Fruit fly (Drosophila melanogaster): ENCODE results near the gene CG5885.

The CG5885 gene

DNA sequence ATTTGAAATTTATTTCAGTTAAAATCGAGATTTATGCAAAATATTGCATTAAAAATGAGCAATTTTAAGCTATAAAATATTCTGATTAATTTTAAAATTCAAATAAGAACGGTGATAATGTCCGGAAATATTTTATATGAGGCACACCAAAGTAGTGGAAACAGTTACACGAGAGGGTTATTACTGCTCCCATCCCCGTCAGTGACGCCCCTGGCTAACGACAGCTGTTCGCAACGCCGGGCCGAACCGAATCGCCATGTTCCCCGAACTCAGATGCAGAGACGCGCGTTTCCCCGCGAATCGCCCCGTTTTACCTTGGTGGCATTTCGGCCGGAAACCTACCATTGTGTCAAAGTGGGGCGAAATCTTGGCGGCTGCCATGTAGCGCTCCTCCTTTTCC is 6.3 kb downstream of the CG5885 start (continued):
- TF ChIP-seq pan (optimal IDR thresholded peaks at IDR 0.05) (no peak), pan (GFP tag; optimal IDR thresholded peaks at IDR 0.05 in 1 of 2, IDR thresholded peaks at IDR 0.05 in 1 of 2) (peak in 1 of 2 experiments; percentile 64), Ptx1 (GFP tag; IDR thresholded peaks at IDR 0.05) (peak; percentile 50), CG11695 (GFP tag; IDR thresholded peaks at IDR 0.05) (peak; percentile 45; the same call in 1 of the 3 replicates), slbo (GFP tag; IDR thresholded peaks at IDR 0.05) (peak; percentile 74), ab (GFP tag; optimal IDR thresholded peaks at IDR 0.05) (no peak), bowl (GFP tag; IDR thresholded peaks at IDR 0.05) (peak; percentile 41; the same call in 1 of the 2 replicates), CG4424 (GFP tag; optimal IDR thresholded peaks at IDR 0.05) (no peak), Drgx (GFP tag; IDR thresholded peaks at IDR 0.05) (peak; percentile 60; the same call in 1 of the 2 replicates), CG16813 (GFP tag; IDR thresholded peaks at IDR 0.05; ENCODE audit: partially characterized antibody) (no peak), oc (tag; optimal IDR thresholded peaks at IDR 0.05) (no peak), Meics (GFP tag; optimal IDR thresholded peaks at IDR 0.05) (peak; percentile 12), Sox102F (GFP tag; optimal IDR thresholded peaks at IDR 0.05) (no peak), row (GFP tag; IDR thresholded peaks at IDR 0.05) (peak; percentile 81), fd96Cb (tag; optimal IDR thresholded peaks at IDR 0.05) (no peak), Gsc (GFP tag; IDR thresholded peaks at IDR 0.05) (no peak), CG9817 (tag; optimal IDR thresholded peaks at IDR 0.05) (no peak), corto (GFP tag; optimal IDR thresholded peaks at IDR 0.05) (no peak), mam (GFP tag; optimal IDR thresholded peaks at IDR 0.05) (peak; percentile 38), salm (tag; optimal IDR thresholded peaks at IDR 0.05) (no peak), Elba2 (GFP tag; optimal IDR thresholded peaks at IDR 0.05) (no peak), NfI (GFP tag; optimal IDR thresholded peaks at IDR 0.05) (peak; percentile 24), CG5180 (GFP tag; optimal IDR thresholded peaks at IDR 0.05) (no peak), Fer2 (tag; optimal IDR thresholded peaks at IDR 0.05) (no peak), CG7372 (GFP tag; IDR thresholded peaks at IDR 0.05) (no peak), C15 (GFP tag; IDR thresholded peaks at IDR 0.05) (no peak), CG1603 (tag; optimal IDR thresholded peaks at IDR 0.05) (peak; percentile 8), Rfx (GFP tag; IDR thresholded peaks at IDR 0.05) (peak; percentile 64), CG1233 (GFP tag; optimal IDR thresholded peaks at IDR 0.05) (no peak), aop (GFP tag; IDR thresholded peaks at IDR 0.05) (no peak), CG11456 (GFP tag; IDR thresholded peaks at IDR 0.05) (0 out of 3 replicates have a peak, but pooled peaks have one; percentile 34), sug (tag; optimal IDR thresholded peaks at IDR 0.05) (peak; percentile 7), gem (tag; optimal IDR thresholded peaks at IDR 0.05) (peak; percentile 10), sob (GFP tag; IDR thresholded peaks at IDR 0.05) (peak; percentile 23; the same call in 1 of the 2 replicates), CG13296 (GFP tag; optimal IDR thresholded peaks at IDR 0.05) (peak; percentile 9), CG17829 (tag; optimal IDR thresholded peaks at IDR 0.05) (no peak), vvl (GFP tag; IDR thresholded peaks at IDR 0.05) (0 out of 2 replicates have a peak, but pooled peaks have one; percentile 40), MESR4 (GFP tag; optimal IDR thresholded peaks at IDR 0.05) (no peak), ken (GFP tag; IDR thresholded peaks at IDR 0.05) (peak; percentile 26; the same call in 1 of the 3 replicates), CG14860 (GFP tag; IDR thresholded peaks at IDR 0.05; ENCODE audit: partially characterized antibody) (no peak), dan (GFP tag; IDR thresholded peaks at IDR 0.05) (no peak), fd102C (GFP tag; optimal IDR thresholded peaks at IDR 0.05) (no peak), Antp (GFP tag; optimal IDR thresholded peaks at IDR 0.05) (peak; percentile 35), Atf-2 (GFP tag; optimal IDR thresholded peaks at IDR 0.05) (no peak), Gug (GFP tag; IDR thresholded peaks at IDR 0.05) (peak; percentile 60; the same call in 2 of the 4 replicates), CG8924 (tag; optimal IDR thresholded peaks at IDR 0.05) (no peak), Max (GFP tag; optimal IDR thresholded peaks at IDR 0.05) (no peak), CG3407 (GFP tag; optimal IDR thresholded peaks at IDR 0.05) (no peak), zfh1 (GFP tag; IDR thresholded peaks at IDR 0.05) (peak; percentile 58; the same call in 2 of the 3 replicates), dmrt99B (tag; optimal IDR thresholded peaks at IDR 0.05) (peak; percentile 19), CG33213 (GFP tag; optimal IDR thresholded peaks at IDR 0.05) (no peak)
